Worm (Caenorhabditis elegans): ENCODE measurements around the gene Y34B4A.2.

DNA sequence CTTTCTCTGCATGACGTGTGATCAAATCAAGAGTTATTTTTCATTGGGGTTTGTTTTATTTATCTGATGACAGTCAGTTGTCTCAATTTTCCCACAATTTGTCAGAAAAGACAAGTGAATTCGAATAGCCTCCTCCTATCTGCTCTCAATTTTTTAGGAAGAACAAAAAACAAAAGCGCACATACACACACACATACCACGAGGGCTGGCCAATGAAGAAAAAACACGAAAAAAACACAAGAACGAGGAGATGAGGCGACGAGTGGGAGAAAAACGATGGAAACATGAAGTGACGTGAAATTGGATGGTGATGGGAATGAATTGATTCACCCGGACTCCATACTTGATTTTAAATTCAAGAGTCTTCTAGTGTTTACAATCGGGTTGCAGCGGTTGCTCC, 14.6 kb downstream of the Y34B4A.2 start:
- TF ChIP-seq snpc-1.3 (tag; optimal IDR thresholded peaks at IDR 0.05; ENCODE audit: insufficient read depth) (no peak), ama-1 (optimal IDR thresholded peaks at IDR 0.05) (no peak), ama-1 (GFP tag; optimal IDR thresholded peaks at IDR 0.05) (no peak), snpc-1.1 (tag; optimal IDR thresholded peaks at IDR 0.05; ENCODE audit: insufficient read depth) (no peak), nfya-2 (GFP tag; IDR thresholded peaks at IDR 0.05) (no peak), hsf-1 (GFP tag; IDR thresholded peaks at IDR 0.05) (no peak), ekl-4 (GFP tag; IDR thresholded peaks at IDR 0.05) (no peak), ets-4 (GFP tag; optimal IDR thresholded peaks at IDR 0.05) (no peak)
